Fruit fly (Drosophila melanogaster) whole organism, larva: ENCODE measurements around the gene Cap-D2.

Experiments
- noc ChIP-seq: fragments of 200-800 bp; sonication (Bioruptor generic); optimal IDR thresholded peaks from 3 replicates; lab custom pipeline; 2019; ENCODE audit warnings: missing biosample characterization, mild to moderate bottlenecking, missing genetic modification characterization, moderate library complexity

The Cap-D2 gene

DNA sequence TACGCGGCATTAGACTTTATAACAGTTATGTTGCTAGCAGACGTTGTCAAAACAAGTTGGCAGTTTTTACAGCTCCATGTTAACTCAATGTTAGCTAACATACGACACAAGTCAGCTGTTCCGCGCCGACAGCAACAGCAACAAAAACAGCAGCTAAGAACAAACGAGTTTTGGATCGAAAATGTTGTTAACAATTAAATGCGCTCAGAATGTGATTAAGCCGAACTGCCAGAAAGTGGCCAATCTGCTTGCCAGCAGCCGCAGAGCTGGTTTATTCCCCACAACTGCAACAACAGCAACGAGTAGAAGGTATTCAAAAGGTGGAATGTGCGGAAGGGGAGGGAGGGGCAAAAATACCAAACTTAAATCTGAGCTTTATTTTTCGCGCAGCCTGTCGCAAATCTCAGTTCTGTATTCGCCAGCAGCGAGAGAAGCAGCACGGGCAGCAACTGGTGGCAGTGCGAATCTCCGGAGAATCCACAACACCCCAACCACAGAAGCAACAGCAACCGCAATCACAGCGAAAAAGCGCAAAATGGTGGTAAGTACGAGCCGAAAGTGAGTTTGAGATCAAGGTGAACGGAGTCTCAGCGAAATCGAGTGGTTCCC is 47.7 kb downstream of the Cap-D2 start, which contains the start of gene Pcd:
Pcd (plus strand) TSS at position 116 of the 609 bp plus-strand sequence.
- no peak for TF ChIP-seq noc (tag; lab: Kevin White, UChicago)

dm6 chr3R:29724745-29725144 is 49.3 kb downstream of the Cap-D2 start, which contains the start of the genes Naa40 and CG18731:
Gene Naa40 (minus strand): TSS chr3R:29724950.
Gene CG18731 (plus strand): TSS chr3R:29725027.
- no peak for TF ChIP-seq noc (tag; lab: Kevin White, UChicago)

dm6 chr3R:29725577-29726240 is 50.3 kb downstream of the Cap-D2 start, which contains the start of gene Kul:
Gene Kul (plus strand): TSS chr3R:29725830.
- TF ChIP-seq noc (tag; lab: Kevin White, UChicago) = no peak

- no peak for TF ChIP-seq noc (tag; lab: Kevin White, UChicago)
Observed at dm6 chr3R:29726277-29726676, 50.8 kb downstream of the Cap-D2 start.
